Fruit fly (Drosophila melanogaster) S2 (cell line): ENCODE measurements around the gene CG42711.

ENCODE experiments used
- CG8478 ChIP-seq: fragments of >200 bp; optimal IDR thresholded peaks from 2 replicates; lab custom pipeline; 2018
- CTCF ChIP-seq, 2 experiments: fragments of >200 bp; optimal IDR thresholded peaks; 2 replicates each; lab custom pipeline; 2018

Gene CG42711

dm6 chr2L:13934542-13935065 lies 3.4 kb upstream of the CG42711 start, which contains the start of gene Vajk2:
Vajk2 (minus strand) TSS chr2L:13934692.
- TF ChIP-seq CG8478: no peak
- TF ChIP-seq CTCF (optimal IDR thresholded peaks at IDR 0.05; lab: Kevin White, UChicago): no peak

dm6 chr2L:13928461-13928860 lies 2.7 kb downstream of the CG42711 start:
- TF ChIP-seq CG8478: no peak
- no peak for TF ChIP-seq CTCF (optimal IDR thresholded peaks at IDR 0.05; lab: Kevin White, UChicago)

dm6 chr2L:13925699-13926098 lies 5.5 kb downstream of the CG42711 start:
- TF ChIP-seq CTCF (optimal IDR thresholded peaks at IDR 0.05; lab: Kevin White, UChicago) (no peak), CG8478 (no peak)

- TF ChIP-seq CG8478 (no peak), CTCF (optimal IDR thresholded peaks at IDR 0.05; lab: Kevin White, UChicago) (no peak)
Observed at dm6 chr2L:13923984-13924383, 7.2 kb downstream of the CG42711 start.

- TF ChIP-seq CTCF (optimal IDR thresholded peaks at IDR 0.05; lab: Kevin White, UChicago) (no peak), CG8478 (no peak)
Observed at dm6 chr2L:13923453-13923852, 7.7 kb downstream of the CG42711 start, which contains the start of gene Vajk1. Vajk1 (minus strand) TSS chr2L:13923553.

- TF ChIP-seq CG8478 (no peak), CTCF (optimal IDR thresholded peaks at IDR 0.05; lab: Kevin White, UChicago) (no peak)
Observed at dm6 chr2L:13914425-13914824, 16.7 kb downstream of the CG42711 start, which contains the start of gene Ance-3. Ance-3 (plus strand) TSS chr2L:13914725.

dm6 chr2L:13911783-13912182 lies 19.4 kb downstream of the CG42711 start, which contains the start of gene Acyp:
Acyp (plus strand) TSS chr2L:13912083.
- TF ChIP-seq CG8478: no peak
- TF ChIP-seq CTCF (optimal IDR thresholded peaks at IDR 0.05; lab: Kevin White, UChicago): no peak

dm6 chr2L:13909033-13909432 lies 22.1 kb downstream of the CG42711 start, which contains the start of gene Ance-2:
Ance-2 (plus strand) TSS chr2L:13909333.
- no peak for TF ChIP-seq CG8478

dm6 chr2L:13905848-13906585 lies 25.1 kb downstream of the CG42711 start:
- TF ChIP-seq CG8478: no peak
- TF ChIP-seq CTCF (optimal IDR thresholded peaks at IDR 0.05; lab: Kevin White, UChicago): no peak

dm6 chr2L:13905072-13905847 lies 25.9 kb downstream of the CG42711 start, which contains the start of gene Ance:
Ance (plus strand) TSS chr2L:13905645.
- TF ChIP-seq CG8478: no peak
- TF ChIP-seq CTCF (optimal IDR thresholded peaks at IDR 0.05; lab: Kevin White, UChicago): no peak

- no peak for TF ChIP-seq CG8478
- TF ChIP-seq CTCF (optimal IDR thresholded peaks at IDR 0.05; lab: Kevin White, UChicago): peak; percentile 32 to 51
Observed at dm6 chr2L:13904331-13904911, 26.7 kb downstream of the CG42711 start, which contains the start of gene Smg5. Smg5 (minus strand) TSS chr2L:13904661.

dm6 chr2L:13903796-13904330 lies 27.3 kb downstream of the CG42711 start:
- TF ChIP-seq CG8478 (no peak), CTCF (optimal IDR thresholded peaks at IDR 0.05; lab: Kevin White, UChicago) (no peak)

- TF ChIP-seq CG8478 (no peak), CTCF (optimal IDR thresholded peaks at IDR 0.05; lab: Kevin White, UChicago) (no peak)
Observed at dm6 chr2L:13900111-13900930, 30.8 kb downstream of the CG42711 start.

dm6 chr2L:13893439-13893838 lies 37.7 kb downstream of the CG42711 start:
- TF ChIP-seq CG8478: no peak
- TF ChIP-seq CTCF (optimal IDR thresholded peaks at IDR 0.05; lab: Kevin White, UChicago): no peak
